Worm (Caenorhabditis elegans): ENCODE results near the gene sre-10.

The sre-10 gene

DNA sequence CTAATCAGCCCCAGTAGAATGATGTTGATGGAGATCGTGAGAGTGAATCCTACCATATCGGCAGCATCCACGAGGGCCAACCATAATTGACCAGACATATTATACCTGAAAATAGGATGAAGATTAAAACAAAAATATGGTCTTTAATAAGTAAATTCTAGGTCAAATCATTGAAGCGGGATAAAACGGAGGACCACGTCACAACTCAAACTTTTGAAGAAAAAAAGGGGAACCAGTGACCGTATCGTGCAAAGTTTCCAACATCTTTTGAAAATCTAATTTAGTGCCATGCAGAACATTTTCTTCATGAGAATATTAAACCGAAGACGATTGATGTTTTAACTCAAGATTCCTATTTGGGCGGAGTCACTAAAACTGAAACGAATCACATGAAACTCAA is 6.0 kb downstream of the sre-10 start, which contains the start of gene str-112:
str-112 (minus strand) TSS at position 101 of the 400 bp plus-strand sequence.
- TF ChIP-seq ham-2 (GFP tag; optimal IDR thresholded peaks at IDR 0.05): no peak
- no peak for TF ChIP-seq snpc-4 (tag; optimal IDR thresholded peaks at IDR 0.05)
- TF ChIP-seq sem-2 (GFP tag; optimal IDR thresholded peaks at IDR 0.05): no peak
- TF ChIP-seq drap-1 (GFP tag; optimal IDR thresholded peaks at IDR 0.05): no peak
- TF ChIP-seq mab-5 (tag; optimal IDR thresholded peaks at IDR 0.05): no peak

DNA sequence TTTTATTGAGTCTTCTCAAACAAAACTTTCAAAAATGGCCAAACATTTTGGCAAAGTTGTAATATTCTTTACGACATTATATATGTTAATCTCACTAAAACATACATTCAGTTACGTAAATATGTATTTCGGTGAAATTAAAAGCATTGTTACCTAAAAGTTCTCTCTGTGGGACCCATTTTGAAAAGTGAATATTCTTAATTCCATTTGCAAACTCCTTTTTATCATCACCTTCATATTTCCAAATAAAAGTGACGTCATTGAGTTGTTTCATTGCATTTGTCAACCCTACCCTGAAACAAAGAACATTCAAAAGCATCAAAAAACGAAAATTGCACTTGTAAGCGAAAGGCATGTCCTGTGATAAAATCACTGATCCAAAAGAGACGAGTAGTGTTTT is 8.0 kb downstream of the sre-10 start:
- TF ChIP-seq lsy-2 (tag; optimal IDR thresholded peaks at IDR 0.05): no peak
- TF ChIP-seq bed-3 (GFP tag; optimal IDR thresholded peaks at IDR 0.05): no peak
- TF ChIP-seq nhr-76 (tag; optimal IDR thresholded peaks at IDR 0.05): no peak
- no peak for TF ChIP-seq mls-2 (tag; optimal IDR thresholded peaks at IDR 0.05)
- no peak for TF ChIP-seq elt-1 (tag; optimal IDR thresholded peaks at IDR 0.05; ENCODE audit: borderline replicate concordance, insufficient read depth)
- no peak for TF ChIP-seq pha-4 (tag; optimal IDR thresholded peaks at IDR 0.05)
- TF ChIP-seq sptf-1 (tag; optimal IDR thresholded peaks at IDR 0.05): no peak
- TF ChIP-seq ceh-39 (tag; optimal IDR thresholded peaks at IDR 0.05): no peak

ce11 chrV:7141864-7142263 is 9.5 kb downstream of the sre-10 start, which contains the start of gene ugt-40:
Gene ugt-40 (minus strand): TSS chrV:7141964.
- TF ChIP-seq elt-3 (tag; optimal IDR thresholded peaks at IDR 0.05) (no peak), ceh-43 (GFP tag; optimal IDR thresholded peaks at IDR 0.05) (no peak), snpc-4 (tag; optimal IDR thresholded peaks at IDR 0.05) (no peak)

DNA sequence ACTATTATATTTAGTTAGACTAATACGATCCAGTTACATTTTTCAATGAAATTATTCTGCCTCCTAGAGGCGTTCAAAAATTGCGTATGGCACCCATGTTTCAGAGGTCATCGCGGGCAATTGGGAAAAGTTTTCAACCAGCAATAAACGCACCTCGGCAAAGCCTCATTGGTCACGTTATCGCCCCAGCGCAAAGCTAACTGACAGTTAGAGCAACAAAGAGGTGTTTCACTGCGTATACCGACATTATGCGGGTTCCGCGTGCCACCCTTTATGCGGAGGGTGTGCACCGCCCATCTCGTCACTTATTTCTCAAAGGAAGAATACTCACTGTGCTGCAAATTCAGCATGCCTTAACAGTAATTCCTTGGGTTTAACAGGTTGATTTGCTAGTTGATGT is 10.3 kb downstream of the sre-10 start:
- no peak for TF ChIP-seq ztf-11 (tag; optimal IDR thresholded peaks at IDR 0.05)
- TF ChIP-seq elt-1 (tag; optimal IDR thresholded peaks at IDR 0.05; ENCODE audit: borderline replicate concordance, insufficient read depth): no peak
- no peak for TF ChIP-seq ham-2 (GFP tag; optimal IDR thresholded peaks at IDR 0.05)
- no peak for TF ChIP-seq unc-39 (tag; optimal IDR thresholded peaks at IDR 0.05)
- TF ChIP-seq sem-2 (GFP tag; optimal IDR thresholded peaks at IDR 0.05): no peak
- no peak for TF ChIP-seq hlh-1 (tag; optimal IDR thresholded peaks at IDR 0.05)
- TF ChIP-seq nhr-28 (tag; optimal IDR thresholded peaks at IDR 0.05): no peak
- no peak for TF ChIP-seq blmp-1 (tag; optimal IDR thresholded peaks at IDR 0.05)
- no peak for TF ChIP-seq lin-32 (GFP tag; optimal IDR thresholded peaks at IDR 0.05)
- no peak for TF ChIP-seq ceh-83 (GFP tag; optimal IDR thresholded peaks at IDR 0.05)
- TF ChIP-seq nhr-237 (tag; optimal IDR thresholded peaks at IDR 0.05): no peak
- no peak for TF ChIP-seq pha-4 (tag; optimal IDR thresholded peaks at IDR 0.05)
- TF ChIP-seq nhr-2 (tag; optimal IDR thresholded peaks at IDR 0.05): no peak

- no peak for TF ChIP-seq nhr-76 (tag; optimal IDR thresholded peaks at IDR 0.05)
- no peak for TF ChIP-seq lin-13 (tag; optimal IDR thresholded peaks at IDR 0.05)
- TF ChIP-seq ztf-11 (tag; optimal IDR thresholded peaks at IDR 0.05): no peak
- no peak for TF ChIP-seq blmp-1 (tag; optimal IDR thresholded peaks at IDR 0.05)
- no peak for TF ChIP-seq unc-62 (GFP tag; optimal IDR thresholded peaks at IDR 0.05)
- no peak for TF ChIP-seq tbx-8 (GFP tag; optimal IDR thresholded peaks at IDR 0.05)
- no peak for TF ChIP-seq pha-4 (tag; optimal IDR thresholded peaks at IDR 0.05)
- TF ChIP-seq ceh-83 (GFP tag; optimal IDR thresholded peaks at IDR 0.05): no peak
- no peak for TF ChIP-seq ceh-39 (tag; optimal IDR thresholded peaks at IDR 0.05)
- TF ChIP-seq zip-8 (tag; optimal IDR thresholded peaks at IDR 0.05): no peak
- TF ChIP-seq M03D4.4 (tag; optimal IDR thresholded peaks at IDR 0.05): no peak
- TF ChIP-seq flh-1 (GFP tag; optimal IDR thresholded peaks at IDR 0.05): no peak
- TF ChIP-seq drap-1 (GFP tag; optimal IDR thresholded peaks at IDR 0.05): no peak
- TF ChIP-seq sem-2 (GFP tag; optimal IDR thresholded peaks at IDR 0.05): no peak
Observed at ce11 chrV:7145250-7145850, 13.0 kb downstream of the sre-10 start, which contains the start of gene ugt-37. Gene ugt-37 (minus strand): TSS chrV:7145318.

DNA sequence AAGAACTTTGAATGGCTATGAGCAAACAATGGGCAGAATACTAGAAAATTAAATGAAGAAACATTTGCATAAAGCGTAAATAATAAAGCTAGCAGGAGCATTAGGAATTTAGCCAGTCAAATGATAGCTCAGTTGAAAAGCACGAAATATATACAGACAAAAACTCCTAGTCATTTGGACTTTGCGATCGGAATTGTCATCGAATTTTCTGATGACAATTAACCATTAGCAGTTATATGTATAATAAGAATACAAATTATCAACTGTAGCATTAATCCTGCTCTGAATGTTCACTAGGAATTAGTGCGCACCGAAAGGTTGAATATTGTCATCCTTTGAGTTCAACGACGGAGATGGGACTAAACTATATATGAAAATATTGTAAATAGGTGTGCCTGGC is 15.0 kb downstream of the sre-10 start, which contains the start of gene ugt-38:
ugt-38 (minus strand) TSS at position 101 of the 400 bp plus-strand sequence.
- TF ChIP-seq unc-120 (tag; optimal IDR thresholded peaks at IDR 0.05; ENCODE audit: poor library complexity, severe bottlenecking) (no peak), bed-3 (GFP tag; optimal IDR thresholded peaks at IDR 0.05) (no peak), lin-13 (tag; optimal IDR thresholded peaks at IDR 0.05) (no peak), lsy-2 (tag; optimal IDR thresholded peaks at IDR 0.05) (no peak), sptf-1 (tag; optimal IDR thresholded peaks at IDR 0.05) (no peak), mls-2 (tag; optimal IDR thresholded peaks at IDR 0.05) (no peak), pha-4 (tag; optimal IDR thresholded peaks at IDR 0.05) (no peak), cnd-1 (tag; optimal IDR thresholded peaks at IDR 0.05) (no peak), lin-32 (GFP tag; optimal IDR thresholded peaks at IDR 0.05) (no peak), ham-2 (GFP tag; optimal IDR thresholded peaks at IDR 0.05) (no peak), ztf-11 (tag; optimal IDR thresholded peaks at IDR 0.05) (no peak), nhr-237 (tag; optimal IDR thresholded peaks at IDR 0.05) (no peak), sem-2 (GFP tag; optimal IDR thresholded peaks at IDR 0.05) (no peak), snpc-4 (tag; optimal IDR thresholded peaks at IDR 0.05) (no peak)
